Fruit fly (Drosophila melanogaster): Measurements from ENCODE around the gene CG4730.

The CG4730 gene

DNA sequence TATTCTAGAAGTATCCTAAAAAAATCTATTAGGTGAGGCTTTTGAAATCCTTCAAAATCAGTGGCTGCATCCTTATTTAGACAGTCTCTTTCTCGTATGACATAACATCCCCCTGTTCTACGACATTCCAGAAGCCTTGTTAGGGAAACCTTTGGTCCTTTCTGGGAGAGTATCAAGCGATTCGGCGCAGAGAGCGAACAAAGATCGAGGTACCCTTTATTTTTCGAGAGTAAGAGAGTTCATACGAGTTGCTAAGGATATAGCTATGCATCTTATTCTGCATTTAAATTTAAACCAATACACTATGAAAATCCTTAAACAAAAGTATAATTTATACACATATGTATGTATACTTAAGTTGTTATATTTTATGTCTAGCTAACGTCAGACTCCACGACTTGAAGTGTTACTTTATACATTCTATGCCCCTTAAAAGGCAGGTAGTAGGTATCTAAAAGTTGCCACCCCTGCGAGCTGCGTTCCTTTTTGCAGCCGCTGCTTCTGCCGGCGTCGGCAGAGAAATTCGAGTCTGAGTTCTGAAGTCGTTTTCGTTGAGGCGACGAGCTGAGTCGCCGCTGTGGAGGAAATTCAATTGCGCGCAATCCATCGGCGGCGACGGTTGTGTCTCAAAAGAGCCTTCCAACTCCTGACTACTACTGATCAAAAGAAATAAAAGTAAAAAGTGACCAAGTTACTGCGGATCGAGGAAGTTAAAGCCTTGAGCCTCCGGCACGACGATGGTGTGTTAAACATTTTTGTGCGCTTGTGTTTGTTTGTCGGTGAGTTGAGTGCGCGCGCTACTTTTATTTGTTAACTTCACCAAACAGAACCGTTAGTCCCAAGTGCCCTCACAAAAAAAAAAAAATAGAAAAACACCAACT lies 40.9 kb downstream of the CG4730 start, which contains the start of gene jigr1 (continued):
- peak; percentile 21 for TF ChIP-seq Sox15 (GFP tag; optimal IDR thresholded peaks at IDR 0.05)
- peak; percentile 58 for TF ChIP-seq CG3032 (tag; optimal IDR thresholded peaks at IDR 0.05)
- TF ChIP-seq CG8632 (GFP tag; optimal IDR thresholded peaks at IDR 0.05) = peak; percentile 52
- peak; percentile 28 for TF ChIP-seq CG6854 (GFP tag; optimal IDR thresholded peaks at IDR 0.05)
- TF ChIP-seq Hr4 (GFP tag; optimal IDR thresholded peaks at IDR 0.05) = peak; percentile 2
- peak; percentile 69 for TF ChIP-seq CG10669 (GFP tag; optimal IDR thresholded peaks at IDR 0.05)
- TF ChIP-seq Eip75B (GFP tag; optimal IDR thresholded peaks at IDR 0.05) = peak; percentile 68
- no peak for TF ChIP-seq fkh (GFP tag; optimal IDR thresholded peaks at IDR 0.05)
- TF ChIP-seq cyc (GFP tag; optimal IDR thresholded peaks at IDR 0.05) = peak; percentile 71
- peak; percentile 20 for TF ChIP-seq Blimp-1 (GFP tag; optimal IDR thresholded peaks at IDR 0.05)

DNA sequence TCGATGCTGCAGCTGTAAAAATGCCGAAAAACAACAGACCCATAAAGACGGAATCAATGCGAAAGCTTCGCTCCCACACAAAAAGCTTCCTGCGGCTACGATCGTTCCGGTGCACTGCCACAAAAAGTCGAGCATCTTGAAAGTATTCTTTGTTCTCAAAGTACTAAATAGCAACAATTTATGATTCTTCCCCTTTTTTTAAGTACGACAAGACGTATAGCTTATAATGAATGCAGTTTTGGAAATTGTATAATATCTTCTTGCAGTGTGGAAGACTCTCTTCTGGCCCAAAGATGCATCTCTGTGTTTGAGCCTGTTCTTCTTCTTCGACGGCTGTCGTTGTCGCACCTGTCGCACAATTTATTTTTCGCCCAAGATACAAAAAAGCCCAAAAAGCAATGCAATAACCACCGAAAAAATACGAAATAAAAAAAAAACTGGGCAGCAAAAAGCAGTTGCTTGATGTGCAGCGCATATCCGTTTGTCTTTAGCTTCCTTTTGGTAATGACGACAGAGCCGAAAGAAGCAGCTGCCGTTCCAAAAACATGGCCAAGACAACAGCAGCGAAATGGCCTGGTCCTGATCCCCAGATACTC lies 44.5 kb downstream of the CG4730 start:
- peak; percentile 83 for TF ChIP-seq Eip78C (GFP tag)
- no peak for TF ChIP-seq Lpt (GFP tag; optimal IDR thresholded peaks at IDR 0.05)
- TF ChIP-seq CG8119 (GFP tag; IDR thresholded peaks at IDR 0.05) = no peak
- peak; percentile 49 for TF ChIP-seq CG8319 (GFP tag; optimal IDR thresholded peaks at IDR 0.05)
- peak; percentile 81 for TF ChIP-seq lz (GFP tag; optimal IDR thresholded peaks at IDR 0.05)
- peak; percentile 4 for TF ChIP-seq Ets96B (tag; optimal IDR thresholded peaks at IDR 0.05)
- peak; percentile 23 for TF ChIP-seq CG11762 (GFP tag; optimal IDR thresholded peaks at IDR 0.05; ENCODE audit: insufficient read depth)
- peak; percentile 85 for TF ChIP-seq Smox (GFP tag; optimal IDR thresholded peaks at IDR 0.05)
- no peak for TF ChIP-seq fd85E (GFP tag; optimal IDR thresholded peaks at IDR 0.05)
- peak; percentile 86 for TF ChIP-seq Sox102F (GFP tag; optimal IDR thresholded peaks at IDR 0.05)
- no peak for TF ChIP-seq CG11294 (GFP tag; IDR thresholded peaks at IDR 0.05)
- no peak for TF ChIP-seq CG4318 (GFP tag; optimal IDR thresholded peaks at IDR 0.05)
- TF ChIP-seq vri (GFP tag; optimal IDR thresholded peaks at IDR 0.05) = peak; percentile 82
- peak; percentile 67 for TF ChIP-seq pdm3 (GFP tag; optimal IDR thresholded peaks at IDR 0.05)
- TF ChIP-seq CG6792 (GFP tag; optimal IDR thresholded peaks at IDR 0.05) = peak; percentile 74
- TF ChIP-seq CG8632 (GFP tag; optimal IDR thresholded peaks at IDR 0.05) = peak; percentile 68
- no peak for TF ChIP-seq ss (GFP tag; optimal IDR thresholded peaks at IDR 0.05)
- peak; percentile 2 for TF ChIP-seq dsx (GFP tag; optimal IDR thresholded peaks at IDR 0.05; ENCODE audit: poor library complexity, severe bottlenecking)
- TF ChIP-seq Sox14 (GFP tag; optimal IDR thresholded peaks at IDR 0.05) = peak; percentile 65
- no peak for TF ChIP-seq dac (GFP tag; optimal IDR thresholded peaks at IDR 0.05)
- TF ChIP-seq CG3919 (GFP tag; optimal IDR thresholded peaks at IDR 0.05) = peak; percentile 80
- TF ChIP-seq Ets21C (GFP tag; optimal IDR thresholded peaks at IDR 0.05) = peak; percentile 77
- peak; percentile 66 for TF ChIP-seq Blimp-1 (GFP tag; optimal IDR thresholded peaks at IDR 0.05)
- no peak for TF ChIP-seq Hr38 (GFP tag; optimal IDR thresholded peaks at IDR 0.05)
- no peak for TF ChIP-seq CG15336 (GFP tag; IDR thresholded peaks at IDR 0.05)
- TF ChIP-seq CG32006 (GFP tag; optimal IDR thresholded peaks at IDR 0.05) = no peak
- peak; percentile 86 for TF ChIP-seq cyc (GFP tag; optimal IDR thresholded peaks at IDR 0.05)
- TF ChIP-seq CG34406 (GFP tag; optimal IDR thresholded peaks at IDR 0.05) = peak; percentile 68
- TF ChIP-seq CG1621 (tag; optimal IDR thresholded peaks at IDR 0.05) = no peak
- peak; percentile 51 for TF ChIP-seq net (GFP tag; optimal IDR thresholded peaks at IDR 0.05)
- TF ChIP-seq Gug (GFP tag; IDR thresholded peaks at IDR 0.05) = no peak
- TF ChIP-seq Sox15 (GFP tag; optimal IDR thresholded peaks at IDR 0.05) = peak; percentile 50
- TF ChIP-seq CG7368 (GFP tag; optimal IDR thresholded peaks at IDR 0.05) = peak; percentile 57
- peak; percentile 95 for TF ChIP-seq svp (GFP tag)
- TF ChIP-seq Met (GFP tag; optimal IDR thresholded peaks at IDR 0.05) = peak; percentile 89
- no peak for TF ChIP-seq salr (GFP tag; optimal IDR thresholded peaks at IDR 0.05)
- TF ChIP-seq CG3032 (tag; optimal IDR thresholded peaks at IDR 0.05) = peak; percentile 16
- TF ChIP-seq eg (GFP tag; IDR thresholded peaks at IDR 0.05) = 0 out of 3 replicates have a peak, but pooled peaks have one; percentile 17
- TF ChIP-seq topi (GFP tag; optimal IDR thresholded peaks at IDR 0.05) = peak; percentile 81
- peak; percentile 63; the same call in 2 of the 3 replicates for TF ChIP-seq CG6163 (GFP tag; IDR thresholded peaks at IDR 0.05)
- TF ChIP-seq CG6808 (GFP tag; optimal IDR thresholded peaks at IDR 0.05) = no peak
- TF ChIP-seq Eip93F (GFP tag; optimal IDR thresholded peaks at IDR 0.05) = peak; percentile 48
